Fruit fly (Drosophila melanogaster) whole organism, embryonic: Measurements from ENCODE around the gene CG32040.

ENCODE experiments used
- Atf-2 ChIP-seq: fragments of 200-800 bp; sonication (Bioruptor generic); optimal IDR thresholded peaks from 2 replicates; lab custom pipeline; 2016; ENCODE audit warnings: missing biosample characterization, missing genetic modification characterization
- CG18011 ChIP-seq: fragments of 200-800 bp; sonication (Bioruptor generic); optimal IDR thresholded peaks from 2 replicates; lab custom pipeline; 2017; ENCODE audit warnings: missing biosample characterization, missing genetic modification characterization, mild to moderate bottlenecking, moderate library complexity, missing genotype
- CG18619 ChIP-seq: fragments of 200-800 bp; sonication (Bioruptor generic); optimal IDR thresholded peaks from 3 replicates; lab custom pipeline; 2017; ENCODE audit warnings: missing biosample characterization, mild to moderate bottlenecking, missing genetic modification characterization
- CG6813 ChIP-seq: fragments of 200-800 bp; sonication (Bioruptor generic); optimal IDR thresholded peaks from 2 replicates; lab custom pipeline; 2017; ENCODE audit warnings: missing biosample characterization, missing genetic modification characterization, mild to moderate bottlenecking, moderate library complexity, missing genetic modification reagents
- CG9215 ChIP-seq: fragments of 200-800 bp; sonication (Bioruptor generic); IDR thresholded peaks from 2 replicates; pipeline ENCODE4 v1.3.6; 2022; ENCODE audit warnings: missing biosample characterization, missing genetic modification characterization
- Rfx ChIP-seq: fragments of 200-800 bp; sonication (Bioruptor generic); IDR thresholded peaks from 2 replicates; pipeline ENCODE4 v1.3.6; 2022; ENCODE audit warnings: missing biosample characterization, missing genetic modification characterization
- Usf ChIP-seq: fragments of 200-800 bp; sonication (Bioruptor generic); optimal IDR thresholded peaks from 2 replicates; lab custom pipeline; 2017; ENCODE audit warnings: missing genotype, missing biosample characterization, missing genetic modification characterization
- bab2 ChIP-seq: fragments of 200-800 bp; sonication (Bioruptor generic); optimal IDR thresholded peaks from 2 replicates; lab custom pipeline; 2016; ENCODE audit warnings: missing biosample characterization, missing genetic modification characterization
- esg ChIP-seq: fragments of 200-800 bp; sonication (Bioruptor generic); conservative IDR thresholded peaks from 2 replicates; pipeline ENCODE4 v1.3.6; 2022; ENCODE audit warnings: missing biosample characterization, missing genetic modification characterization
- fd102C ChIP-seq: fragments of 200-800 bp; sonication (Bioruptor generic); optimal IDR thresholded peaks from 2 replicates; lab custom pipeline; 2018; ENCODE audit warnings: missing biosample characterization, mild to moderate bottlenecking, missing genetic modification characterization, moderate library complexity

DNA sequence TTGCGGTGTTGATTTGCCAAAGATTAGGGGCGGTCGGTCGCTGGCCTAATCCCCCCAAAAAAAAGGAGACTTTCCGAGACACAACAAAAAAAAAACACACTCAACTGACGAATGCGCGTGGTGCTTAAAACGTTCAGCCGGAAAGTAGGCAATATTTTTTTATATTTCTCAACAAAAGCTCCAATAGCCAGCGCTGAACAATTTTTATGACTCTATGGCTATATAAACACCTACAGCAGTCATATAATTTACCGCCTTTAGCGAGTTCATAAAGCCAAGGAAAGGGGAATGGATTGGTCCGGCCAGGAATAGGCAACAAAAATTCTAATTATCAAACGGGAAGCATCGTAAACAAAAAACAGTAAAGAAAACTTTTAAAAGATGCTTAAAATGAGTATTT, 49.4 kb upstream of the CG32040 start:
- no peak for TF ChIP-seq Atf-2 (GFP tag; lab: Kevin White, UChicago)
- TF ChIP-seq Usf (GFP tag; lab: Kevin White, UChicago) = no peak
- no peak for TF ChIP-seq CG6813 (GFP tag; lab: Kevin White, UChicago)
- TF ChIP-seq CG18619 = no peak
- no peak for TF ChIP-seq Rfx (GFP tag; lab: Robert Waterston, UW)
- TF ChIP-seq esg (GFP tag; lab: Robert Waterston, UW) = no peak
- TF ChIP-seq bab2 (GFP tag; lab: Kevin White, UChicago) = no peak
- TF ChIP-seq CG9215 = no peak
- TF ChIP-seq CG18011 (GFP tag; lab: Kevin White, UChicago) = no peak
- TF ChIP-seq fd102C (GFP tag; lab: Kevin White, UChicago) = no peak
